Worm (Caenorhabditis elegans) whole organism, L3 larva: ENCODE results near the gene nep-4.
"Not testable (repeated sequence)": the region's sequence is repeated elsewhere in the genome, so short reads cannot be mapped to it uniquely, and the experiment has no call there.

Source experiments
- ZK546.5 ChIP-seq: sonication (generic microtip); optimal IDR thresholded peaks from 2 replicates; lab custom pipeline; 2017; ENCODE audit warnings: missing biosample characterization, missing genetic modification characterization
- ceh-16 ChIP-seq: sonication (generic microtip); optimal IDR thresholded peaks from 2 replicates; lab custom pipeline; 2017; ENCODE audit warnings: missing biosample characterization, missing genetic modification characterization
- ceh-28 ChIP-seq: fragments of 150-350 bp; optimal IDR thresholded peaks from 2 replicates; lab custom pipeline; 2014; ENCODE audit warnings: missing biosample characterization, missing genetic modification reagents, missing genetic modification characterization
- ceh-82 ChIP-seq: fragments of 150-350 bp; optimal IDR thresholded peaks from 2 replicates; lab custom pipeline; 2014; ENCODE audit warnings: missing biosample characterization, missing genetic modification characterization
- daf-12 ChIP-seq: fragments of 150-350 bp; optimal IDR thresholded peaks from 2 replicates; lab custom pipeline; 2014; ENCODE audit warnings: missing biosample characterization, missing genetic modification reagents, missing genetic modification characterization
- egl-27 ChIP-seq: sonication (generic microtip); optimal IDR thresholded peaks from 4 replicates; lab custom pipeline; 2017; ENCODE audit warnings: missing biosample characterization, missing genetic modification reagents, missing genetic modification characterization
- elt-2 ChIP-seq: sonication (generic microtip); optimal IDR thresholded peaks from 2 replicates; lab custom pipeline; 2016; ENCODE audit warnings: missing genetic modification reagents, mild to moderate bottlenecking, missing genetic modification characterization, missing compliant biosample characterization
- elt-3 ChIP-seq, 3 experiments: fragments of 150-350 bp in 1 of 3; sonication (generic microtip) in 2 of 3; optimal IDR thresholded peaks; 2 replicates in 2 of 3; 4 replicates in 1 of 3; lab custom pipeline; 2014 to 2017; ENCODE audit warnings: missing biosample characterization in 3 of 3, missing genetic modification characterization in 3 of 3
- eor-1 ChIP-seq, 2 experiments: fragments of 150-350 bp; optimal IDR thresholded peaks; 2 replicates each; lab custom pipeline; 2014 to 2018; ENCODE audit warnings: missing biosample characterization in 2 of 2, missing genetic modification characterization in 2 of 2
- fkh-10 ChIP-seq: sonication (generic microtip); optimal IDR thresholded peaks from 2 replicates; lab custom pipeline; 2017; ENCODE audit warnings: missing biosample characterization, missing genetic modification reagents, missing genetic modification characterization
- fkh-2 ChIP-seq: fragments of 150-350 bp; optimal IDR thresholded peaks from 2 replicates; lab custom pipeline; 2014; ENCODE audit warnings: missing biosample characterization, missing genetic modification reagents, missing genetic modification characterization
- fos-1 ChIP-seq: fragments of 150-350 bp; optimal IDR thresholded peaks from 2 replicates; lab custom pipeline; 2014; ENCODE audit warnings: missing biosample characterization, missing genetic modification characterization
- hmg-11 ChIP-seq: sonication (generic microtip); optimal IDR thresholded peaks from 2 replicates; lab custom pipeline; 2016; ENCODE audit warnings: missing genetic modification characterization, missing compliant biosample characterization
- jun-1 ChIP-seq: fragments of 150-350 bp; optimal IDR thresholded peaks from 2 replicates; lab custom pipeline; 2014; ENCODE audit warnings: missing biosample characterization, missing genetic modification reagents, missing genetic modification characterization
- lin-15B ChIP-seq: fragments of 150-350 bp; optimal IDR thresholded peaks from 2 replicates; lab custom pipeline; 2014; ENCODE audit warnings: missing biosample characterization, missing genetic modification characterization
- lin-39 ChIP-seq: fragments of 150-350 bp; optimal IDR thresholded peaks from 2 replicates; lab custom pipeline; 2018; ENCODE audit warnings: missing biosample characterization, missing genetic modification reagents, missing genetic modification characterization
- mml-1 ChIP-seq: fragments of 150-350 bp; sonication (generic microtip); optimal IDR thresholded peaks from 3 replicates; lab custom pipeline; 2014; ENCODE audit warnings: missing biosample characterization, missing genetic modification characterization
- nfya-1 ChIP-seq: sonication (generic microtip); optimal IDR thresholded peaks from 2 replicates; lab custom pipeline; 2017; ENCODE audit warnings: missing genetic modification characterization, mild to moderate bottlenecking, missing compliant biosample characterization, antibody characterized with exemption, moderate library complexity; ENCODE audit not compliant: insufficient read depth
- nhr-237 ChIP-seq: fragments of 150-350 bp; optimal IDR thresholded peaks from 2 replicates; lab custom pipeline; 2014; ENCODE audit warnings: missing biosample characterization, missing genetic modification characterization
- nhr-25 ChIP-seq: sonication (generic microtip); optimal IDR thresholded peaks from 2 replicates; lab custom pipeline; 2017; ENCODE audit warnings: missing biosample characterization, missing genetic modification characterization
- nhr-28 ChIP-seq: fragments of 150-350 bp; optimal IDR thresholded peaks from 2 replicates; lab custom pipeline; 2014; ENCODE audit warnings: missing biosample characterization, missing genetic modification characterization
- nhr-43 ChIP-seq: sonication (generic microtip); optimal IDR thresholded peaks from 2 replicates; lab custom pipeline; 2016; ENCODE audit warnings: mild to moderate bottlenecking, missing genetic modification characterization, missing compliant biosample characterization; ENCODE audit not compliant: poor library complexity, severe bottlenecking
- nhr-67 ChIP-seq: fragments of 150-350 bp; optimal IDR thresholded peaks from 2 replicates; lab custom pipeline; 2014; ENCODE audit warnings: missing biosample characterization, missing genetic modification characterization
- nhr-76 ChIP-seq: fragments of 150-350 bp; sonication (generic microtip); optimal IDR thresholded peaks from 5 replicates; lab custom pipeline; 2014; ENCODE audit warnings: missing biosample characterization, missing genetic modification characterization
- nhr-77 ChIP-seq: fragments of 150-350 bp; optimal IDR thresholded peaks from 2 replicates; lab custom pipeline; 2014; ENCODE audit warnings: missing biosample characterization, missing genetic modification characterization
- pha-4 ChIP-seq: fragments of 150-350 bp; optimal IDR thresholded peaks from 2 replicates; lab custom pipeline; 2014; ENCODE audit warnings: missing biosample characterization, missing genetic modification reagents, missing genetic modification characterization
- pqm-1 ChIP-seq: fragments of 150-350 bp; optimal IDR thresholded peaks from 2 replicates; lab custom pipeline; 2017; ENCODE audit warnings: missing biosample characterization, missing genetic modification characterization, inconsistent platforms
- sea-2 ChIP-seq: fragments of 150-350 bp; sonication (generic microtip); optimal IDR thresholded peaks from 4 replicates; lab custom pipeline; 2014; ENCODE audit warnings: missing biosample characterization, missing genetic modification reagents, missing genetic modification characterization
- skn-1 ChIP-seq: fragments of 150-350 bp; optimal IDR thresholded peaks from 2 replicates; lab custom pipeline; 2014; ENCODE audit warnings: missing biosample characterization, missing genetic modification characterization
- snpc-4 ChIP-seq: fragments of 150-350 bp; optimal IDR thresholded peaks from 2 replicates; lab custom pipeline; 2014; ENCODE audit warnings: missing biosample characterization, missing genetic modification characterization
- unc-39 ChIP-seq: sonication (generic microtip); optimal IDR thresholded peaks from 4 replicates; lab custom pipeline; 2017; ENCODE audit warnings: missing biosample characterization, missing genetic modification characterization
- unc-62 ChIP-seq: fragments of 150-350 bp; sonication (generic microtip); optimal IDR thresholded peaks from 4 replicates; lab custom pipeline; 2014; ENCODE audit warnings: missing biosample characterization, missing genetic modification reagents, missing genetic modification characterization
- zag-1 ChIP-seq: fragments of 150-350 bp; optimal IDR thresholded peaks from 2 replicates; lab custom pipeline; 2014; ENCODE audit warnings: missing biosample characterization, missing genetic modification characterization
- ztf-11 ChIP-seq: fragments of 150-350 bp; optimal IDR thresholded peaks from 2 replicates; lab custom pipeline; 2014; ENCODE audit warnings: missing biosample characterization, missing genetic modification characterization

Gene nep-4

ce11 chrX:6881795-6882194 is 18.6 kb upstream of the nep-4 start, which contains the start of gene F41C6.6:
Gene F41C6.6, minus strand, starts transcription at chrX:6881895.
- not testable (repeated sequence) for TF ChIP-seq unc-39, fos-1, nhr-76 (tag; lab: Kevin White, UChicago)

ce11 chrX:6877436-6877835 is 14.2 kb upstream of the nep-4 start, which contains the start of gene col-173:
Gene col-173, minus strand, starts transcription at chrX:6877536.
- TF ChIP-seq lin-39 (tag; lab: Kevin White, UChicago) (no peak), lin-15B (no peak), mml-1 (tag; lab: Kevin White, UChicago) (no peak), fos-1 (tag; lab: Kevin White, UChicago) (no peak), elt-3 (tag; optimal IDR thresholded peaks at IDR 0.05; lab: Kevin White, UChicago) (no peak), fkh-2 (tag; lab: Kevin White, UChicago) (no peak), fkh-10 (GFP tag; lab: Kevin White, UChicago) (no peak), ZK546.5 (tag; lab: Kevin White, UChicago) (no peak), ceh-82 (tag; lab: Kevin White, UChicago) (no peak), daf-12 (no peak), skn-1 (no peak), unc-62 (GFP tag; lab: Kevin White, UChicago) (no peak), nfya-1 (tag; lab: Kevin White, UChicago) (no peak)
- TF ChIP-seq, all 47 proteins: peak for 0

DNA sequence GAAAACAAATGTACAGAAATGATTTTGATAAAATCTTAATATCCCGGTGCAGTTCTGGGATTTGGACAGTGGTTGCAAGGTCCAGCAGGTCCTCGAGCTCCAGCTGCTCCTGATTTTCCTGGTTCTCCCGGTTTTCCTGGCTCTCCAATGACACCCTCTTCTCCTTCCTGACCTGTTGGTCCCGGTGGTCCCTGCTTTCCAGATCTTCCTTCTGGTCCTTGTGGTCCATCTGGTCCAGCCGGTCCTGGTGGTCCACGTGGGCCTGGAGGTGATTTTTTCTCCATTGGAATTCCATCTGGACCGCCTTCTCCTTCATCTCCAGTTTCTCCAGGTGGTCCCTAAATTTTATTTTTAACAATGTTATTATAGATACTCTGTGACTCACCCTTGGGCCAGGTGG is 12.0 kb upstream of the nep-4 start:
- TF ChIP-seq snpc-4 (no peak), nhr-67 (tag; lab: Kevin White, UChicago) (no peak), nhr-43 (tag; lab: Kevin White, UChicago) (no peak), pha-4 (tag; lab: Kevin White, UChicago) (no peak), egl-27 (tag; lab: Kevin White, UChicago) (no peak), nhr-237 (tag; lab: Kevin White, UChicago) (no peak), unc-62 (GFP tag; lab: Kevin White, UChicago) (no peak), eor-1 (tag; optimal IDR thresholded peaks at IDR 0.05; lab: Kevin White, UChicago) (no peak)

ce11 chrX:6874723-6875122 is 11.5 kb upstream of the nep-4 start, which contains the start of gene F41C6.4:
Gene F41C6.4, minus strand, starts transcription at chrX:6874823.
- TF ChIP-seq unc-39 (tag; lab: Kevin White, UChicago) (no peak), hmg-11 (no peak), zag-1 (tag; lab: Kevin White, UChicago) (no peak), nhr-237 (tag; lab: Kevin White, UChicago) (no peak), jun-1 (tag; lab: Kevin White, UChicago) (no peak), pqm-1 (no peak), elt-2 (tag; lab: Kevin White, UChicago) (no peak), nhr-28 (no peak), nfya-1 (tag; lab: Kevin White, UChicago) (no peak), nhr-25 (tag; lab: Kevin White, UChicago) (no peak), egl-27 (tag; lab: Kevin White, UChicago) (no peak), ztf-11 (no peak), daf-12 (no peak), unc-62 (GFP tag; lab: Kevin White, UChicago) (no peak), sea-2 (GFP tag; lab: Kevin White, UChicago) (no peak), nhr-77 (tag; lab: Kevin White, UChicago) (no peak), eor-1 (tag; optimal IDR thresholded peaks at IDR 0.05; lab: Kevin White, UChicago) (no peak), ceh-16 (tag; lab: Kevin White, UChicago) (no peak)

- not testable (repeated sequence) for TF ChIP-seq ztf-11; ceh-28 (tag; lab: Kevin White, UChicago); jun-1 (tag; lab: Kevin White, UChicago)
- TF ChIP-seq, all 47 proteins: peak for 0; not testable (repeated sequence) for 47
Measured at ce11 chrX:6868669-6869068, 5.4 kb upstream of the nep-4 start, which contains the start of gene C53B7.6. Gene C53B7.6, minus strand, starts transcription at chrX:6868769.
